Worm (Caenorhabditis elegans) whole organism, late embryonic: ENCODE results near the gene cox-16.

ENCODE experiments used
- C08G9.2 ChIP-seq: sonication (generic microtip); optimal IDR thresholded peaks from 2 replicates; lab custom pipeline; 2016; ENCODE audit warnings: mild to moderate bottlenecking, missing genetic modification characterization, moderate library complexity, missing compliant biosample characterization
- F13H6.1 ChIP-seq: sonication (generic microtip); optimal IDR thresholded peaks from 2 replicates; lab custom pipeline; 2016; ENCODE audit warnings: missing genetic modification characterization, missing compliant biosample characterization
- T23F11.4 ChIP-seq: fragments of 200-800 bp; sonication (Bioruptor generic); optimal IDR thresholded peaks from 2 replicates; lab custom pipeline; 2018; ENCODE audit warnings: mild to moderate bottlenecking, missing genetic modification characterization, missing compliant biosample characterization
- ceh-19 ChIP-seq: fragments of 200-800 bp; sonication (Bioruptor generic); optimal IDR thresholded peaks from 2 replicates; lab custom pipeline; 2018; ENCODE audit warnings: mild to moderate bottlenecking, missing genetic modification characterization, missing compliant biosample characterization
- ceh-22 ChIP-seq: sonication (generic microtip); optimal IDR thresholded peaks from 2 replicates; lab custom pipeline; 2017; ENCODE audit warnings: missing biosample characterization, missing genetic modification characterization
- ceh-30 ChIP-seq: fragments of 150-350 bp; optimal IDR thresholded peaks from 2 replicates; lab custom pipeline; 2014; ENCODE audit warnings: missing biosample characterization, missing genetic modification characterization
- che-1 ChIP-seq: sonication (generic microtip); optimal IDR thresholded peaks from 2 replicates; lab custom pipeline; 2016; ENCODE audit warnings: mild to moderate bottlenecking, missing genetic modification characterization, missing compliant biosample characterization
- dmd-4 ChIP-seq: sonication (generic microtip); optimal IDR thresholded peaks from 2 replicates; lab custom pipeline; 2016; ENCODE audit warnings: borderline replicate concordance, missing genetic modification characterization, missing compliant biosample characterization
- elt-2 ChIP-seq: sonication (generic microtip); optimal IDR thresholded peaks from 2 replicates; lab custom pipeline; 2016; ENCODE audit warnings: missing genetic modification reagents, missing genetic modification characterization, missing compliant biosample characterization
- elt-4 ChIP-seq: sonication (generic microtip); optimal IDR thresholded peaks from 2 replicates; lab custom pipeline; 2016; ENCODE audit warnings: missing genetic modification characterization, missing compliant biosample characterization
- ets-4 ChIP-seq: sonication (generic microtip); optimal IDR thresholded peaks from 2 replicates; lab custom pipeline; 2016; ENCODE audit warnings: missing genetic modification characterization, missing compliant biosample characterization
- fkh-10 ChIP-seq: fragments of 150-350 bp; optimal IDR thresholded peaks from 2 replicates; lab custom pipeline; 2014; ENCODE audit warnings: missing biosample characterization, missing genetic modification reagents, missing genetic modification characterization
- hlh-15 ChIP-seq: sonication (generic microtip); optimal IDR thresholded peaks from 2 replicates; lab custom pipeline; 2016; ENCODE audit warnings: missing genetic modification characterization, missing compliant biosample characterization
- hlh-30 ChIP-seq: sonication (generic microtip); optimal IDR thresholded peaks from 2 replicates; lab custom pipeline; 2017; ENCODE audit warnings: antibody characterized with exemption, missing genetic modification characterization, missing compliant biosample characterization; ENCODE audit not compliant: insufficient read depth
- hlh-6 ChIP-seq: sonication (generic microtip); optimal IDR thresholded peaks from 2 replicates; lab custom pipeline; 2016; ENCODE audit warnings: missing genotype, missing genetic modification characterization, missing compliant biosample characterization
- hlh-8 ChIP-seq: sonication (generic microtip); optimal IDR thresholded peaks from 2 replicates; lab custom pipeline; 2016; ENCODE audit warnings: missing genotype, missing genetic modification characterization, missing compliant biosample characterization
- lim-6 ChIP-seq: sonication (generic microtip); optimal IDR thresholded peaks from 2 replicates; lab custom pipeline; 2016; ENCODE audit warnings: missing genetic modification characterization, missing compliant biosample characterization
- lin-11 ChIP-seq: fragments of 200-800 bp; sonication (Bioruptor generic); optimal IDR thresholded peaks from 2 replicates; lab custom pipeline; 2018; ENCODE audit warnings: mild to moderate bottlenecking, missing genetic modification characterization, missing compliant biosample characterization
- madf-2 ChIP-seq: sonication (generic microtip); optimal IDR thresholded peaks from 2 replicates; lab custom pipeline; 2017; ENCODE audit warnings: missing genetic modification characterization, missing compliant biosample characterization
- nfya-1 ChIP-seq: sonication (generic microtip); optimal IDR thresholded peaks from 2 replicates; lab custom pipeline; 2017; ENCODE audit warnings: missing genetic modification characterization, mild to moderate bottlenecking, missing compliant biosample characterization, antibody characterized with exemption, moderate library complexity
- nhr-232 ChIP-seq: sonication (generic microtip); optimal IDR thresholded peaks from 2 replicates; lab custom pipeline; 2016; ENCODE audit warnings: missing genetic modification characterization, missing compliant biosample characterization
- npax-4 ChIP-seq: sonication (generic microtip); optimal IDR thresholded peaks from 2 replicates; lab custom pipeline; 2016; ENCODE audit warnings: missing genetic modification characterization, missing compliant biosample characterization
- odd-2 ChIP-seq: sonication (generic microtip); optimal IDR thresholded peaks from 2 replicates; lab custom pipeline; 2017; ENCODE audit warnings: antibody characterized with exemption, mild to moderate bottlenecking, missing genetic modification characterization, missing compliant biosample characterization
- pag-3 ChIP-seq: sonication (generic microtip); optimal IDR thresholded peaks from 2 replicates; lab custom pipeline; 2016; ENCODE audit warnings: missing compliant biosample characterization, missing genetic modification characterization, borderline replicate concordance
- pax-1 ChIP-seq: fragments of 150-350 bp; optimal IDR thresholded peaks from 2 replicates; lab custom pipeline; 2014; ENCODE audit warnings: missing biosample characterization, missing genetic modification characterization
- pha-2 ChIP-seq: sonication (generic microtip); optimal IDR thresholded peaks from 2 replicates; lab custom pipeline; 2017; ENCODE audit warnings: mild to moderate bottlenecking, missing genetic modification characterization, missing compliant biosample characterization
- pqm-1 ChIP-seq: sonication (generic microtip); optimal IDR thresholded peaks from 2 replicates; lab custom pipeline; 2016; ENCODE audit warnings: missing genetic modification characterization, missing compliant biosample characterization
- pros-1 ChIP-seq: fragments of 150-350 bp; optimal IDR thresholded peaks from 2 replicates; lab custom pipeline; 2014; ENCODE audit warnings: missing biosample characterization, missing genetic modification reagents, missing genetic modification characterization
- rnt-1 ChIP-seq: sonication (generic microtip); optimal IDR thresholded peaks from 2 replicates; lab custom pipeline; 2016; ENCODE audit warnings: missing genetic modification characterization, missing compliant biosample characterization
- sdc-2 ChIP-seq: sonication (generic microtip); optimal IDR thresholded peaks from 2 replicates; lab custom pipeline; 2016; ENCODE audit warnings: missing genotype, missing genetic modification characterization, missing compliant biosample characterization
- sox-2 ChIP-seq: fragments of 200-800 bp; sonication (Bioruptor generic); IDR thresholded peaks from 2 replicates; pipeline ENCODE4 v1.3.6; 2022; ENCODE audit warnings: missing genetic modification reagents, missing genetic modification characterization, missing compliant biosample characterization
- syd-9 ChIP-seq: sonication (generic microtip); optimal IDR thresholded peaks from 2 replicates; lab custom pipeline; 2016; ENCODE audit warnings: mild to moderate bottlenecking, missing genetic modification characterization, moderate library complexity, missing compliant biosample characterization
- tbx-2 ChIP-seq: sonication (generic microtip); optimal IDR thresholded peaks from 2 replicates; lab custom pipeline; 2016; ENCODE audit warnings: missing genetic modification characterization, missing compliant biosample characterization
- tbx-7 ChIP-seq: sonication (generic microtip); optimal IDR thresholded peaks from 2 replicates; lab custom pipeline; 2016; ENCODE audit warnings: missing genotype, missing genetic modification characterization, missing compliant biosample characterization
- unc-3 ChIP-seq, 2 experiments: fragments of 200-800 bp in 1 of 2; sonication (Bioruptor generic) in 1 of 2; sonication (generic microtip) in 1 of 2; conservative IDR thresholded peaks in 1 of 2; optimal IDR thresholded peaks in 1 of 2; 2 replicates each; pipeline versions ENCODE4 v1.3.6 to Lab custom; 2016 to 2022; ENCODE audit warnings: missing compliant biosample characterization in 2 of 2, missing genetic modification characterization in 2 of 2, missing genetic modification reagents in 1 of 2
- unc-42 ChIP-seq: sonication (generic microtip); optimal IDR thresholded peaks from 2 replicates; lab custom pipeline; 2016; ENCODE audit warnings: missing genotype, missing genetic modification characterization, missing compliant biosample characterization
- unc-55 ChIP-seq: sonication (generic microtip); optimal IDR thresholded peaks from 2 replicates; lab custom pipeline; 2017; ENCODE audit warnings: missing biosample characterization, missing genetic modification reagents, missing genetic modification characterization
- zip-5 ChIP-seq: sonication (generic microtip); optimal IDR thresholded peaks from 2 replicates; lab custom pipeline; 2016; ENCODE audit warnings: missing genetic modification characterization, missing compliant biosample characterization
- ztf-16 ChIP-seq: sonication (generic microtip); optimal IDR thresholded peaks from 2 replicates; lab custom pipeline; 2017; ENCODE audit warnings: missing genetic modification characterization, missing compliant biosample characterization

The cox-16 gene

ce11 chrV:5536240-5536811, at the start of gene cox-16, which contains the start of gene syp-2:
Gene cox-16 (minus strand): TSS chrV:5536243.
Gene syp-2 (plus strand): TSS chrV:5536487.
- TF ChIP-seq ztf-16 (no peak), ceh-19 (no peak), elt-2 (no peak), sdc-2 (no peak), odd-2 (no peak), che-1 (tag; lab: Kevin White, UChicago) (no peak), npax-4 (no peak), zip-5 (tag; lab: Kevin White, UChicago) (no peak), tbx-7 (tag; lab: Kevin White, UChicago) (no peak), T23F11.4 (GFP tag; lab: Kevin White, UChicago) (no peak), syd-9 (tag; lab: Kevin White, UChicago) (no peak), ceh-22 (tag; lab: Kevin White, UChicago) (no peak), hlh-6 (tag; lab: Kevin White, UChicago) (no peak), pag-3 (tag; lab: Kevin White, UChicago) (no peak), unc-3 (GFP tag; conservative IDR thresholded peaks at IDR 0.05; lab: Robert Waterston, UW) (no peak), unc-3 (tag; optimal IDR thresholded peaks at IDR 0.05; lab: Kevin White, UChicago) (no peak), tbx-2 (tag; lab: Kevin White, UChicago) (no peak), sox-2 (no peak), hlh-30 (tag; lab: Kevin White, UChicago) (no peak)

DNA sequence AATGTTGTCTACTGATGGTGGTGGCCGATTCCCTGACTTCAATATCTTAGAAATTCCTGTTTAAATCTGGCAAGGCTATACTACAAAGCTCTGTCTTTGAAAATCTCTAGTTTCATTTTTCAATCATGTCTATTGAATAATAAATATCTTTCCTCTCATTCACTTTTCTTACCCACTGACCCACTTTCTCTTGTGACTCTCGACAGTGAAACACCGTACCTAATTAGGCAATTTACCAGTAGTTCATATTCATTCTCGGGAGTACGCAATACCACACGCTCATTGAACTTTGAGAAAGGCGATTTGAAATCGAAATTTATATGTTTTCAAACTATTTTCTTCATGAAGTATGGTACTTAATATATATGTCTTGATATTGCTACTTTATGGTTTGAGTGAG, 48.8 kb upstream of the cox-16 start, which contains the start of gene CD4.11:
Gene CD4.11, plus strand, starts transcription at position 301 of the 400 bp plus-strand sequence.
- TF ChIP-seq pax-1 (tag; lab: Kevin White, UChicago) (no peak), ceh-22 (tag; lab: Kevin White, UChicago) (no peak), rnt-1 (tag; lab: Kevin White, UChicago) (no peak), hlh-8 (tag; lab: Kevin White, UChicago) (no peak), hlh-6 (tag; lab: Kevin White, UChicago) (no peak), hlh-15 (tag; lab: Kevin White, UChicago) (no peak), madf-2 (tag; lab: Kevin White, UChicago) (no peak), syd-9 (tag; lab: Kevin White, UChicago) (no peak), nhr-232 (tag; lab: Kevin White, UChicago) (no peak), che-1 (tag; lab: Kevin White, UChicago) (no peak)

DNA sequence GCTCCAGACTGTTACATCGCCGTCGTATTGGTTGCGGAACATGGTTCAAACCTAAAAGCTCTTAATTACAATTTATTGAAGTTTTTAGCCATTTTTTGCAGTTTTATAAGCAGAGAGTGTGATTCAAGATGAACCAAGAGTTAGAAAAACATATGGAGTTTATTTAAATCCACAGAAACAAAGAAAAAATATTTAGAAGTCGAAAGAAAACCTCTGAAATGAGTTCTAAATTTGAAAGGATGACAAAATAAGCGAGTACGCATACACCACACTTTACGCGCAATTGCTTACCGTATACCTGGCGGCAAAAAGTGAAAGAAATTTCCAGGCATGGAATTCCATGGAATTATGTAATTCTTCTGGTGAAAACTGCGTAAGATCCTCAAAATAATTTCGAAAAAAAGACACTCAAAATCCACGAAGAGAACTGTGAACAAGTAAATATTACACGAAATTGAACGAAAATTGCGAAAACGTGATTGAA, 48.3 kb upstream of the cox-16 start, which contains the start of gene pas-6:
Gene pas-6, minus strand, starts transcription at position 51 of the 484 bp plus-strand sequence.
- TF ChIP-seq odd-2 = no peak
- TF ChIP-seq ceh-30 = no peak
- TF ChIP-seq elt-4 (tag; lab: Kevin White, UChicago) = no peak
- TF ChIP-seq nfya-1 (tag; lab: Kevin White, UChicago) = peak; percentile 13

DNA sequence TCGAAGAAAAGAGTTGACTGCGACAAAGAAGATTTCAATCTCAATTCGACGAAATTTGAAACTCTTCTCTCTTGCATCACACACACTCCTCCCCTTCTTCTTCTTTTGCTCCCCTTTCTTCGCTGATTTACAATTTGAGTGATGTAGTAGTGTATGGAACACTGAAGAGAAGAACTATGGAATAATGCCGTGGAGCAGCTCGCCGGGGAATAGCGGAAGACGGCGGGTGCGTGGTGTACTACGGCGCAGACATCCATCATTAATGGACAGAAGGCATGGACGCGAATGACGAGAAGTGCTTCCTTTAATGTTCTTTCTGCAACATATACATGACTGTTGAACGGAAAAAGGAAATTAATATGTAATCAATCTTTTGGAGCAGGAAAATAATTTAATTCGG, 46.8 kb upstream of the cox-16 start:
- TF ChIP-seq elt-4 (tag; lab: Kevin White, UChicago) (no peak), nhr-232 (tag; lab: Kevin White, UChicago) (no peak), unc-55 (GFP tag; lab: Kevin White, UChicago) (peak; percentile 46), ceh-19 (no peak), rnt-1 (tag; lab: Kevin White, UChicago) (no peak)
- TF ChIP-seq, all 69 proteins: peak for 1

- TF ChIP-seq C08G9.2 (tag; lab: Kevin White, UChicago) = no peak
- TF ChIP-seq rnt-1 (tag; lab: Kevin White, UChicago) = no peak
- peak; percentile 35 for TF ChIP-seq nfya-1 (tag; lab: Kevin White, UChicago)
- TF ChIP-seq unc-55 (GFP tag; lab: Kevin White, UChicago) = no peak
- no peak for TF ChIP-seq ets-4 (tag; lab: Kevin White, UChicago)
- TF ChIP-seq pqm-1 = no peak
- TF ChIP-seq pha-2 (tag; lab: Kevin White, UChicago) = no peak
- TF ChIP-seq fkh-10 (GFP tag; lab: Kevin White, UChicago) = no peak
- TF ChIP-seq dmd-4 (tag; lab: Kevin White, UChicago) = no peak
- no peak for TF ChIP-seq tbx-7 (tag; lab: Kevin White, UChicago)
- TF ChIP-seq lin-11 (tag; lab: Kevin White, UChicago) = no peak
- TF ChIP-seq F13H6.1 (tag; lab: Kevin White, UChicago) = no peak
- no peak for TF ChIP-seq pros-1 (tag; lab: Kevin White, UChicago)
- TF ChIP-seq lim-6 (tag; lab: Kevin White, UChicago) = no peak
- peak; percentile 82 for TF ChIP-seq unc-42
- no peak for TF ChIP-seq zip-5 (tag; lab: Kevin White, UChicago)
- TF ChIP-seq hlh-30 (tag; lab: Kevin White, UChicago) = no peak
These were observed 46.3 kb upstream of the cox-16 start for ce11 chrV:5582308-5582707.
